Worm (Caenorhabditis elegans): ENCODE results near the gene EEED8.3.

The EEED8.3 gene

DNA sequence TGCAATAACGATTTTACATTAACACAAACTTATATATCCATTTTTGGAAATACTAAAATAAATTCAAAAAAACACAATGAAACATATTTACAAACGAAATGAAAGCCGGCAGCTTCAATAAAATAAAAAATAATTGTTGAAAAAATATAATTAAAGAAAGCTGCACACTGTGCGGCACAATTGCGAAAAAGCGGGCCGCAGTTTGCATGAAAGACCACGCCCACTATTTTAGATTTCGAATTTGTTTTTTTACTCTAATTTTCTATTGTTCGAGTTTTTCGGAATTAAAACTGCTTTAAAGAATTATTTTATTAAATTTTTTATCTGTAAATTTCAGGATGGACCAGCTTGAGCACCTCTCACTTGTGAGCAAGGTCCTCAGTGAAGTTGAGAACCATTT lies 14.9 kb upstream of the EEED8.3 start, which contains the start of gene mog-5:
Gene mog-5, plus strand, starts transcription at position 338 of the 400 bp plus-strand sequence.
- TF ChIP-seq ztf-4 (tag; optimal IDR thresholded peaks at IDR 0.05) (no peak), hmg-11 (tag; optimal IDR thresholded peaks at IDR 0.05) (peak; percentile 30), elt-2 (tag; optimal IDR thresholded peaks at IDR 0.05) (peak; percentile 40), unc-39 (tag; optimal IDR thresholded peaks at IDR 0.05) (no peak), ZK546.5 (tag; optimal IDR thresholded peaks at IDR 0.05) (no peak), pha-4 (tag; optimal IDR thresholded peaks at IDR 0.05) (peak; percentile 50)

DNA sequence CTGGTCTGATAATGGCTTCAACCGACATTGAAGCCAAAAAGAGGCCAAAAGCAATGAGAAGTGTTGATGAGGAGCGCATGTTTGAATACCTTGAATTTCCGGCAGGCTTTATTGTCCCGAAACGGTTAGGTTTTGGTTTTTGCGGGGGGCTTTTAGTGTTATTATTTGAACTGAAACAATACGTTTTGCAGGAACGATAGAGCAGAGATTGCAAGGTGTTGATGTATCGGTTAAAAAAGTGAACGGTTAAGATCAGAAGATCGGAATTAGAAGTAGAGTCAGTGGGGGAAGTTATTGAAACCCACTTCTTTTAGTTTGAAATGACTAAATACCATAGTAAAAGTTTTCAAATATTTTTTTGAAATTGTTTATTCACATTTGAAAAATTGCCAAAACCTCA lies 6.5 kb upstream of the EEED8.3 start, which contains the start of gene clec-141:
Gene clec-141, minus strand, starts transcription at position 101 of the 400 bp plus-strand sequence.
- TF ChIP-seq snpc-4 (tag; optimal IDR thresholded peaks at IDR 0.05): no peak
- no peak for TF ChIP-seq lin-15B (tag; optimal IDR thresholded peaks at IDR 0.05)
- TF ChIP-seq jun-1 (tag; optimal IDR thresholded peaks at IDR 0.05): no peak
- no peak for TF ChIP-seq nhr-25 (tag; optimal IDR thresholded peaks at IDR 0.05)
- TF ChIP-seq nhr-11 (tag; optimal IDR thresholded peaks at IDR 0.05): no peak
- no peak for TF ChIP-seq lin-39 (tag; optimal IDR thresholded peaks at IDR 0.05)
- TF ChIP-seq ceh-9 (tag; optimal IDR thresholded peaks at IDR 0.05): no peak
- no peak for TF ChIP-seq tbx-2 (tag; optimal IDR thresholded peaks at IDR 0.05)

DNA sequence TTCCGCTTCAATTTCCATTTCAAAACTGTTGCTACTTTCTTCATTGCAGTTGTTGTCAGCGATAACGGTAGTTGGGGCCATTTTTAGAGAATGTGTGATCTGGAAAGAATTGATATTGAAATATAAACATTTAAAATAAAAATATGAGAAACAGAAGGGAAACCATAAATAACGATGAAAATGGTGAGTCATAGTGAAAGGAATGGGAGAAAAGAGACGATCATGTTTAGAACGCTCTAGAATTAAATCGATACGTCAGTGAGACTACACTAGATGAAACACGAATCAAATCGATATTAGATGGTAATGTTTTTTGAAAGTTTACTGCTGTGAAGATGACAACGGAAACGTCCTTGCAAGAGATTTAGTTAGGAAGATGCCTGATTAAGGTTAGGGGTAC lies 5.2 kb upstream of the EEED8.3 start, which contains the start of the genes EEED8.12 and EEED8.4:
Gene EEED8.12, minus strand, starts transcription at position 101 of the 400 bp plus-strand sequence.
Gene EEED8.4, plus strand, starts transcription at position 396 of the 400 bp plus-strand sequence.
- TF ChIP-seq nhr-11 (tag; optimal IDR thresholded peaks at IDR 0.05) (no peak), sea-2 (GFP tag; optimal IDR thresholded peaks at IDR 0.05) (no peak), ceh-28 (tag; optimal IDR thresholded peaks at IDR 0.05) (no peak), ztf-4 (tag; optimal IDR thresholded peaks at IDR 0.05) (no peak), ceh-9 (tag; optimal IDR thresholded peaks at IDR 0.05) (no peak), R02D3.7 (tag; optimal IDR thresholded peaks at IDR 0.05) (no peak), nhr-25 (tag; optimal IDR thresholded peaks at IDR 0.05) (no peak), unc-39 (tag; optimal IDR thresholded peaks at IDR 0.05) (no peak), lin-39 (tag; optimal IDR thresholded peaks at IDR 0.05) (no peak), nhr-23 (tag; optimal IDR thresholded peaks at IDR 0.05) (no peak), lin-15B (tag; optimal IDR thresholded peaks at IDR 0.05) (no peak), daf-12 (tag; optimal IDR thresholded peaks at IDR 0.05) (no peak), ceh-16 (tag; optimal IDR thresholded peaks at IDR 0.05) (no peak), ztf-11 (tag; optimal IDR thresholded peaks at IDR 0.05) (no peak), nhr-28 (tag; optimal IDR thresholded peaks at IDR 0.05) (no peak), nhr-67 (tag; optimal IDR thresholded peaks at IDR 0.05) (no peak), elt-3 (tag; optimal IDR thresholded peaks at IDR 0.05) (no peak), zag-1 (tag; optimal IDR thresholded peaks at IDR 0.05) (no peak), egl-5 (tag; optimal IDR thresholded peaks at IDR 0.05) (no peak), nhr-237 (tag; optimal IDR thresholded peaks at IDR 0.05) (no peak)

- TF ChIP-seq pqm-1 (tag; optimal IDR thresholded peaks at IDR 0.05): no peak
- TF ChIP-seq nhr-67 (tag; optimal IDR thresholded peaks at IDR 0.05): no peak
- TF ChIP-seq nfya-1 (tag; optimal IDR thresholded peaks at IDR 0.05; ENCODE audit: insufficient read depth): no peak
- TF ChIP-seq unc-39 (tag; optimal IDR thresholded peaks at IDR 0.05): no peak
- TF ChIP-seq egl-27 (tag; optimal IDR thresholded peaks at IDR 0.05): no peak
- TF ChIP-seq sea-2 (GFP tag; optimal IDR thresholded peaks at IDR 0.05): no peak
- no peak for TF ChIP-seq mml-1 (tag; optimal IDR thresholded peaks at IDR 0.05)
- TF ChIP-seq mdl-1 (tag; optimal IDR thresholded peaks at IDR 0.05): no peak
Measured at ce11 chrII:5412467-5412866, 1.6 kb upstream of the EEED8.3 start, which contains the start of the genes EEED8.13 and EEED8.18. TSS of gene EEED8.13 (minus strand) at chrII:5412567. TSS of gene EEED8.18 (minus strand) at chrII:5412610.

- TF ChIP-seq pha-4 (tag; optimal IDR thresholded peaks at IDR 0.05): peak; percentile 26
- TF ChIP-seq jun-1 (tag; optimal IDR thresholded peaks at IDR 0.05): no peak
- TF ChIP-seq nhr-237 (tag; optimal IDR thresholded peaks at IDR 0.05): no peak
Measured at ce11 chrII:5416204-5416764, 2.2 kb downstream of the EEED8.3 start, which contains the start of gene EEED8.2. TSS of gene EEED8.2 (plus strand) at chrII:5416714.

DNA sequence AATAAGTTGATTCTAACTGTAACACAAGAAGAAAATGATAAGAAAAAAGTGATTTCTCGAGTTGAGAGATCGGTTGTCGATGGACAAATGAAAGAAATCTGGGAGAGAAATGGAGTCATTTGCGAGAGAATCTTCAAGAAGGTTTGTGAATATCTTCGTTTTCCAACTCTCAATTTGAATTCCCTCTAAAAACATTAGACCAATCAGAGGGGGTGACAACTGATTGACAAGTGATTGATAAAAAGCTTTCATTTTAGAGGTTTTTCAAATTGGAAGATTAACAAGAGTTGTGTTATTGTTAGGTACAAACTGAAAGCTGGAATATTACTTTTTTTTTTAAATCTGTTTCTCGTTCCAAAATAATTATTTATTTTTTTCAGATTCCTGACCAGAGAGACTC lies 3.8 kb downstream of the EEED8.3 start:
- no peak for TF ChIP-seq ceh-28 (tag; optimal IDR thresholded peaks at IDR 0.05)
- TF ChIP-seq ztf-4 (tag; optimal IDR thresholded peaks at IDR 0.05): no peak
- no peak for TF ChIP-seq hmg-11 (tag; optimal IDR thresholded peaks at IDR 0.05)
- TF ChIP-seq nhr-23 (tag; optimal IDR thresholded peaks at IDR 0.05): no peak
- no peak for TF ChIP-seq snpc-4 (tag; optimal IDR thresholded peaks at IDR 0.05)
- TF ChIP-seq tbx-2 (tag; optimal IDR thresholded peaks at IDR 0.05): no peak
- TF ChIP-seq lsy-12 (tag; optimal IDR thresholded peaks at IDR 0.05): no peak
- TF ChIP-seq fkh-10 (GFP tag; optimal IDR thresholded peaks at IDR 0.05): no peak
- no peak for TF ChIP-seq egl-27 (tag; optimal IDR thresholded peaks at IDR 0.05)
- no peak for TF ChIP-seq lin-39 (tag; optimal IDR thresholded peaks at IDR 0.05)
- TF ChIP-seq nhr-11 (tag; optimal IDR thresholded peaks at IDR 0.05): no peak
- TF ChIP-seq nhr-12 (tag; optimal IDR thresholded peaks at IDR 0.05): no peak
- TF ChIP-seq daf-12 (tag; optimal IDR thresholded peaks at IDR 0.05): no peak
- TF ChIP-seq elt-1 (tag; optimal IDR thresholded peaks at IDR 0.05): no peak
- TF ChIP-seq mml-1 (tag; optimal IDR thresholded peaks at IDR 0.05): no peak
- TF ChIP-seq ceh-16 (tag; optimal IDR thresholded peaks at IDR 0.05): no peak
- no peak for TF ChIP-seq R02D3.7 (tag; optimal IDR thresholded peaks at IDR 0.05)
- no peak for TF ChIP-seq eor-1 (tag; optimal IDR thresholded peaks at IDR 0.05)
- TF ChIP-seq nhr-25 (tag; optimal IDR thresholded peaks at IDR 0.05): no peak

All from whole organism, L3 larva.